Worm (Caenorhabditis elegans) whole organism, L1 larva: ENCODE data around the gene abts-2.

Experiments
- unc-62 ChIP-seq: fragments of 150-350 bp; optimal IDR thresholded peaks from 2 replicates; lab custom pipeline; 2014; ENCODE audit warnings: missing biosample characterization, missing genetic modification reagents, missing genetic modification characterization
- zag-1 ChIP-seq: fragments of 150-350 bp; optimal IDR thresholded peaks from 2 replicates; lab custom pipeline; 2014; ENCODE audit warnings: missing biosample characterization, missing genetic modification characterization

ce11 chrX:11554522-11554921 is 31.0 kb upstream of the abts-2 start:
- TF ChIP-seq unc-62 (GFP tag; lab: Kevin White, UChicago) (no peak), zag-1 (tag; lab: Kevin White, UChicago) (no peak)
